Worm (Caenorhabditis elegans) whole organism, midembryonic: ENCODE measurements around the gene C08F1.12.

Experiments used
- T22C8.4 ChIP-seq: fragments of 200-800 bp; sonication (Bioruptor generic); IDR thresholded peaks from 2 replicates; pipeline ENCODE4 v1.3.6; 2022; ENCODE audit warnings: missing genetic modification characterization, missing compliant biosample characterization
- flt-1 ChIP-seq: fragments of 200-800 bp; sonication (Bioruptor generic); IDR thresholded peaks from 2 replicates; pipeline ENCODE4 v1.3.6; 2022; ENCODE audit warnings: missing genetic modification characterization, missing compliant biosample characterization
- med-1 ChIP-seq: sonication (generic microtip); optimal IDR thresholded peaks from 2 replicates; lab custom pipeline; 2017; ENCODE audit warnings: missing genetic modification characterization, mild to moderate bottlenecking, missing compliant biosample characterization, antibody characterized with exemption, missing genetic modification reagents; ENCODE audit not compliant: insufficient read depth
- ref-1 ChIP-seq: fragments of 200-800 bp; sonication (Bioruptor generic); conservative IDR thresholded peaks from 2 replicates; pipeline ENCODE4 v1.3.6; 2022; ENCODE audit warnings: missing genetic modification reagents, missing genetic modification characterization, missing compliant biosample characterization
- tab-1 ChIP-seq: fragments of 200-800 bp; sonication (Bioruptor generic); IDR thresholded peaks from 2 replicates; pipeline ENCODE4 v1.3.6; 2022; ENCODE audit warnings: missing genetic modification characterization, missing compliant biosample characterization
- ztf-23 ChIP-seq: fragments of 200-800 bp; sonication (Bioruptor generic); IDR thresholded peaks from 2 replicates; pipeline ENCODE4 v1.3.6; 2022; ENCODE audit warnings: missing genetic modification reagents, missing genetic modification characterization, missing compliant biosample characterization

ce11 chrII:1784799-1785198 is 21.5 kb downstream of the C08F1.12 start, which contains the start of gene C08F1.11:
- TF ChIP-seq ztf-23 (GFP tag; lab: Robert Waterston, UW) (no peak), med-1 (no peak), tab-1 (GFP tag; lab: Robert Waterston, UW) (no peak), flt-1 (GFP tag; lab: Robert Waterston, UW) (no peak), ref-1 (GFP tag; lab: Robert Waterston, UW) (no peak), T22C8.4 (no peak)
